Worm (Caenorhabditis elegans) whole organism, young adult: Measurements from ENCODE around the gene lin-33.

Experiments
- B0035.1 ChIP-seq: sonication (generic microtip); optimal IDR thresholded peaks from 2 replicates; lab custom pipeline; 2016; ENCODE audit warnings: missing genetic modification characterization, mild to moderate bottlenecking, missing compliant biosample characterization, missing genotype, missing genetic modification reagents
- B0261.1 ChIP-seq: sonication (generic microtip); optimal IDR thresholded peaks from 2 replicates; lab custom pipeline; 2016; ENCODE audit warnings: mild to moderate bottlenecking, missing genetic modification characterization, moderate library complexity, missing compliant biosample characterization
- B0336.3 ChIP-seq: fragments of 200-800 bp; sonication (Bioruptor generic); IDR thresholded peaks from 2 replicates; pipeline ENCODE4 v1.3.6; 2022; ENCODE audit warnings: missing genetic modification characterization, missing compliant biosample characterization
- C17E4.6 ChIP-seq: fragments of 200-800 bp; sonication (Bioruptor generic); IDR thresholded peaks from 2 replicates; pipeline ENCODE4 v1.3.6; 2022; ENCODE audit warnings: missing genetic modification reagents, missing genetic modification characterization, missing compliant biosample characterization
- F37B4.10 ChIP-seq: fragments of 200-800 bp; sonication (Bioruptor generic); IDR thresholded peaks from 2 replicates; pipeline ENCODE4 v1.3.6; 2022; ENCODE audit warnings: missing genetic modification characterization, missing compliant biosample characterization
- K11D2.4 ChIP-seq: fragments of 200-800 bp; sonication (Bioruptor generic); IDR thresholded peaks from 2 replicates; pipeline ENCODE4 v1.3.6; 2022; ENCODE audit warnings: missing genetic modification reagents, missing genetic modification characterization, missing compliant biosample characterization
- Y56A3A.18 ChIP-seq: fragments of 200-800 bp; sonication (Bioruptor generic); IDR thresholded peaks from 2 replicates; pipeline ENCODE4 v1.3.6; 2022; ENCODE audit warnings: missing genetic modification reagents, missing genetic modification characterization, missing compliant biosample characterization
- Y95B8A.8 ChIP-seq: fragments of 200-800 bp; sonication (Bioruptor generic); IDR thresholded peaks from 2 replicates; pipeline ENCODE4 v1.3.6; 2022; ENCODE audit warnings: missing genetic modification reagents, missing genetic modification characterization, missing compliant biosample characterization
- athp-1 ChIP-seq: sonication (generic microtip); optimal IDR thresholded peaks from 2 replicates; lab custom pipeline; 2017; ENCODE audit warnings: mild to moderate bottlenecking, missing genetic modification characterization, missing compliant biosample characterization
- attf-3 ChIP-seq: fragments of 200-800 bp; sonication (Bioruptor generic); conservative IDR thresholded peaks from 2 replicates; pipeline ENCODE4 v1.3.6; 2022; ENCODE audit warnings: missing genetic modification reagents, missing genetic modification characterization, missing compliant biosample characterization
- bed-1 ChIP-seq: fragments of 200-800 bp; sonication (Bioruptor generic); IDR thresholded peaks from 2 replicates; pipeline ENCODE4 v1.3.6; 2022; ENCODE audit warnings: missing genetic modification reagents, missing genetic modification characterization, missing compliant biosample characterization
- cebp-2 ChIP-seq: fragments of 200-800 bp; sonication (Bioruptor generic); IDR thresholded peaks from 2 replicates; pipeline ENCODE4 v1.3.6; 2022; ENCODE audit warnings: missing genetic modification characterization, missing compliant biosample characterization
- ceh-58 ChIP-seq: fragments of 200-800 bp; sonication (Bioruptor generic); IDR thresholded peaks from 2 replicates; pipeline ENCODE4 v1.3.6; 2022; ENCODE audit warnings: missing genetic modification characterization, missing compliant biosample characterization
- ceh-91 ChIP-seq: fragments of 200-800 bp; sonication (Bioruptor generic); IDR thresholded peaks from 2 replicates; pipeline ENCODE4 v1.3.6; 2022; ENCODE audit warnings: missing genetic modification reagents, missing genetic modification characterization, missing compliant biosample characterization
- dox-1 ChIP-seq: fragments of 200-800 bp; sonication (Bioruptor generic); IDR thresholded peaks from 2 replicates; pipeline ENCODE4 v1.3.6; 2022; ENCODE audit warnings: missing genetic modification reagents, missing genetic modification characterization, missing compliant biosample characterization
- dpl-1 ChIP-seq: fragments of 150-350 bp; optimal IDR thresholded peaks from 2 replicates; lab custom pipeline; 2014; ENCODE audit warnings: missing biosample characterization, missing genetic modification reagents, missing genetic modification characterization
- efl-1 ChIP-seq: fragments of 150-350 bp; optimal IDR thresholded peaks from 2 replicates; lab custom pipeline; 2014; ENCODE audit warnings: missing biosample characterization, missing genetic modification reagents, missing genetic modification characterization
- fkh-3 ChIP-seq: sonication (generic microtip); optimal IDR thresholded peaks from 2 replicates; lab custom pipeline; 2016; ENCODE audit warnings: mild to moderate bottlenecking, missing genetic modification characterization, missing compliant biosample characterization
- hlh-12 ChIP-seq: sonication (generic microtip); optimal IDR thresholded peaks from 2 replicates; lab custom pipeline; 2016; ENCODE audit warnings: missing genetic modification characterization, missing compliant biosample characterization
- hmg-1.2 ChIP-seq: fragments of 200-800 bp; sonication (Bioruptor generic); IDR thresholded peaks from 2 replicates; pipeline ENCODE4 v1.3.6; 2022; ENCODE audit warnings: missing genetic modification reagents, missing genetic modification characterization, missing compliant biosample characterization
- let-526 ChIP-seq: fragments of 200-800 bp; sonication (Bioruptor generic); IDR thresholded peaks from 2 replicates; pipeline ENCODE4 v1.3.6; 2022; ENCODE audit warnings: missing genetic modification reagents, missing genetic modification characterization, missing compliant biosample characterization
- let-607 ChIP-seq, 2 experiments: fragments of 200-800 bp in 1 of 2; sonication (Bioruptor generic) in 1 of 2; sonication (generic microtip) in 1 of 2; optimal IDR thresholded peaks; 2 replicates each; lab custom pipeline; 2016 to 2018; ENCODE audit warnings: mild to moderate bottlenecking in 2 of 2, missing compliant biosample characterization in 2 of 2, missing genetic modification characterization in 2 of 2, moderate library complexity in 2 of 2, missing genotype in 1 of 2
- lin-40 ChIP-seq: sonication (generic microtip); optimal IDR thresholded peaks from 2 replicates; lab custom pipeline; 2016; ENCODE audit warnings: missing genetic modification characterization, mild to moderate bottlenecking, missing compliant biosample characterization, missing genotype, missing genetic modification reagents
- lir-1 ChIP-seq: fragments of 200-800 bp; sonication (Bioruptor generic); conservative IDR thresholded peaks from 2 replicates; pipeline ENCODE4 v1.3.6; 2022; ENCODE audit warnings: missing genetic modification reagents, missing genetic modification characterization, missing compliant biosample characterization
- lsl-1 ChIP-seq: fragments of 200-800 bp; sonication (Bioruptor generic); optimal IDR thresholded peaks from 2 replicates; lab custom pipeline; 2018; ENCODE audit warnings: mild to moderate bottlenecking, missing genetic modification characterization, moderate library complexity, missing compliant biosample characterization
- lsy-27 ChIP-seq: sonication (generic microtip); optimal IDR thresholded peaks from 2 replicates; lab custom pipeline; 2017; ENCODE audit warnings: missing genetic modification characterization, mild to moderate bottlenecking, missing compliant biosample characterization, antibody characterized with exemption, missing genotype, borderline replicate concordance; ENCODE audit not compliant: insufficient read depth
- madf-3 ChIP-seq: fragments of 200-800 bp; sonication (Bioruptor generic); IDR thresholded peaks from 2 replicates; pipeline ENCODE4 v1.3.6; 2022; ENCODE audit warnings: missing genetic modification reagents, missing genetic modification characterization, missing compliant biosample characterization
- mel-28 ChIP-seq: sonication (generic microtip); optimal IDR thresholded peaks from 2 replicates; lab custom pipeline; 2016; ENCODE audit warnings: borderline replicate concordance, mild to moderate bottlenecking, missing genetic modification characterization, missing compliant biosample characterization
- nfyb-1 ChIP-seq: fragments of 200-800 bp; sonication (Bioruptor generic); IDR thresholded peaks from 2 replicates; pipeline ENCODE4 v1.3.6; 2022; ENCODE audit warnings: missing genetic modification reagents, missing genetic modification characterization, missing compliant biosample characterization
- nhr-120 ChIP-seq: fragments of 200-800 bp; sonication (Bioruptor generic); IDR thresholded peaks from 2 replicates; pipeline ENCODE4 v1.3.6; 2022; ENCODE audit warnings: missing genetic modification characterization, missing compliant biosample characterization
- nhr-179 ChIP-seq: sonication (generic microtip); optimal IDR thresholded peaks from 2 replicates; lab custom pipeline; 2016; ENCODE audit warnings: mild to moderate bottlenecking, missing genetic modification characterization, missing compliant biosample characterization
- nhr-27 ChIP-seq: fragments of 200-800 bp; sonication (Bioruptor generic); optimal IDR thresholded peaks from 2 replicates; lab custom pipeline; 2018; ENCODE audit warnings: mild to moderate bottlenecking, missing genetic modification characterization, moderate library complexity, missing compliant biosample characterization
- nhr-80 ChIP-seq: sonication (generic microtip); optimal IDR thresholded peaks from 2 replicates; lab custom pipeline; 2016; ENCODE audit warnings: missing genetic modification characterization, missing compliant biosample characterization
- rec-8 ChIP-seq, 2 experiments: sonication (generic microtip); optimal IDR thresholded peaks; 2 replicates each; lab custom pipeline; 2016; ENCODE audit warnings: mild to moderate bottlenecking in 2 of 2, missing genetic modification characterization in 2 of 2, missing genetic modification reagents in 2 of 2, missing genotype in 2 of 2, missing biosample characterization in 1 of 2, missing compliant biosample characterization in 1 of 2, moderate library complexity in 1 of 2
- rpc-1 ChIP-seq, 2 experiments: fragments of 150-350 bp in 1 of 2; sonication (generic microtip) in 1 of 2; optimal IDR thresholded peaks; 2 replicates each; lab custom pipeline; 2014 to 2018; ENCODE audit warnings: missing biosample characterization in 1 of 2, missing genetic modification characterization in 1 of 2, missing genetic modification reagents in 1 of 2, missing genotype in 1 of 2
- sdz-38 ChIP-seq: sonication (generic microtip); optimal IDR thresholded peaks from 2 replicates; lab custom pipeline; 2016; ENCODE audit warnings: missing genotype, missing genetic modification characterization, missing compliant biosample characterization
- snpc-4 ChIP-seq, 5 experiments: fragments of 150-350 bp in 1 of 5; sonication (generic microtip) in 4 of 5; optimal IDR thresholded peaks; 2 replicates each; lab custom pipeline; 2014 to 2018; ENCODE audit warnings: missing genetic modification characterization in 5 of 5, missing biosample characterization in 3 of 5, antibody characterized with exemption in 2 of 5, mild to moderate bottlenecking in 2 of 5, missing compliant biosample characterization in 2 of 5, missing genotype in 2 of 5, moderate library complexity in 2 of 5, missing genetic modification reagents in 1 of 5
- somi-1 ChIP-seq: fragments of 200-800 bp; sonication (Bioruptor generic); optimal IDR thresholded peaks from 2 replicates; lab custom pipeline; 2018; ENCODE audit warnings: mild to moderate bottlenecking, missing genetic modification characterization, missing compliant biosample characterization
- tlf-1 ChIP-seq: fragments of 200-800 bp; sonication (Bioruptor generic); optimal IDR thresholded peaks from 2 replicates; lab custom pipeline; 2018; ENCODE audit warnings: mild to moderate bottlenecking, missing genetic modification characterization, missing compliant biosample characterization
- unc-62 ChIP-seq: fragments of 150-350 bp; optimal IDR thresholded peaks from 2 replicates; lab custom pipeline; 2014; ENCODE audit warnings: missing biosample characterization, missing genetic modification reagents, missing genetic modification characterization
- ztf-18 ChIP-seq: sonication (generic microtip); optimal IDR thresholded peaks from 2 replicates; lab custom pipeline; 2016; ENCODE audit warnings: missing genotype, mild to moderate bottlenecking, missing genetic modification characterization, missing compliant biosample characterization
- ztf-22 ChIP-seq: fragments of 200-800 bp; sonication (Bioruptor generic); optimal IDR thresholded peaks from 2 replicates; lab custom pipeline; 2018; ENCODE audit warnings: mild to moderate bottlenecking, missing genetic modification characterization, moderate library complexity, missing compliant biosample characterization
- ztf-28 ChIP-seq: fragments of 200-800 bp; sonication (Bioruptor generic); IDR thresholded peaks from 2 replicates; pipeline ENCODE4 v1.3.6; 2022; ENCODE audit warnings: missing genetic modification reagents, missing genetic modification characterization, missing compliant biosample characterization
- ztf-6 ChIP-seq: fragments of 200-800 bp; sonication (Bioruptor generic); IDR thresholded peaks from 2 replicates; pipeline ENCODE4 v1.3.6; 2022; ENCODE audit warnings: missing genetic modification reagents, missing genetic modification characterization, missing compliant biosample characterization

The lin-33 gene

ce11 chrIV:5964286-5964685 lies 33.8 kb downstream of the lin-33 start:
- TF ChIP-seq athp-1 (no peak), nhr-120 (GFP tag; lab: Robert Waterston, UW) (no peak), ztf-6 (GFP tag; lab: Robert Waterston, UW) (0 out of 2 replicates have a peak, but pooled peaks have one; percentile 26)
- TF ChIP-seq, all 124 proteins: peak for 1

ce11 chrIV:5967035-5967499 lies 36.6 kb downstream of the lin-33 start:
- TF ChIP-seq let-526 (GFP tag; lab: Robert Waterston, UW) (peak; percentile 43; the same call in 1 of the 2 replicates), cebp-2 (0 out of 2 replicates have a peak, but pooled peaks have one; percentile 54), mel-28 (tag; lab: Kevin White, UChicago) (peak; percentile 59), K11D2.4 (peak; percentile 67), ztf-28 (GFP tag; lab: Robert Waterston, UW) (0 out of 2 replicates have a peak, but pooled peaks have one; percentile 55), nhr-179 (tag; lab: Kevin White, UChicago) (peak; percentile 7), tlf-1 (GFP tag; lab: Kevin White, UChicago) (peak; percentile 78), fkh-3 (tag; lab: Kevin White, UChicago) (peak; percentile 27), B0336.3 (GFP tag; lab: Robert Waterston, UW) (peak; percentile 90), ztf-18 (tag; lab: Kevin White, UChicago) (peak; percentile 75), rpc-1 (optimal IDR thresholded peaks at IDR 0.05; lab: Kevin White, UChicago) (peak; percentile 94), rpc-1 (tag; optimal IDR thresholded peaks at IDR 0.05; lab: Kevin White, UChicago) (peak; percentile 98), ztf-22 (GFP tag; lab: Kevin White, UChicago) (peak; percentile 85), attf-3 (no peak), rec-8 (tag; optimal IDR thresholded peaks at IDR 0.05; lab: Kevin White, UChicago) (peak; percentile 62 to 86), unc-62 (GFP tag; lab: Kevin White, UChicago) (no peak), hlh-12 (peak; percentile 12), madf-3 (GFP tag; lab: Robert Waterston, UW) (peak; percentile 77; the same call in 1 of the 2 replicates), let-607 (tag; optimal IDR thresholded peaks at IDR 0.05; lab: Kevin White, UChicago) (peak; percentile 62 to 83), nhr-80 (tag; lab: Kevin White, UChicago) (peak; percentile 95), lin-40 (peak; percentile 94), lsl-1 (GFP tag; lab: Kevin White, UChicago) (peak; percentile 38), C17E4.6 (no peak), nhr-27 (tag; lab: Kevin White, UChicago) (no peak), Y56A3A.18 (GFP tag; lab: Robert Waterston, UW) (peak; percentile 90; the same call in 1 of the 2 replicates), nhr-120 (GFP tag; lab: Robert Waterston, UW) (0 out of 2 replicates have a peak, but pooled peaks have one; percentile 54), ztf-6 (GFP tag; lab: Robert Waterston, UW) (peak; percentile 8; the same call in 1 of the 2 replicates), efl-1 (GFP tag; lab: Kevin White, UChicago) (peak; percentile 36), sdz-38 (tag; lab: Kevin White, UChicago) (no peak), nfyb-1 (GFP tag; lab: Robert Waterston, UW) (peak; percentile 75), ceh-91 (no peak), B0261.1 (peak; percentile 95), hmg-1.2 (GFP tag; lab: Robert Waterston, UW) (peak; percentile 79), somi-1 (peak; percentile 91), snpc-4 (GFP tag; optimal IDR thresholded peaks at IDR 0.05; lab: Kevin White, UChicago) (peak; percentile 93), snpc-4 (tag; optimal IDR thresholded peaks at IDR 0.05; lab: Kevin White, UChicago) (peak; percentile 82 to 97 (median 96)), Y95B8A.8 (GFP tag; lab: Robert Waterston, UW) (peak; percentile 73; the same call in 1 of the 2 replicates), ceh-58 (GFP tag; lab: Robert Waterston, UW) (no peak), B0035.1 (tag; lab: Kevin White, UChicago) (peak; percentile 72), lir-1 (peak; percentile 72; the same call in 1 of the 2 replicates), dpl-1 (GFP tag; lab: Kevin White, UChicago) (peak; percentile 45), F37B4.10 (GFP tag; lab: Robert Waterston, UW) (no peak), lsy-27 (tag; lab: Kevin White, UChicago) (peak; percentile 78), dox-1 (GFP tag; lab: Robert Waterston, UW) (peak; percentile 89), bed-1 (GFP tag; lab: Robert Waterston, UW) (no peak)
